Fruit fly (Drosophila melanogaster): Measurements from ENCODE around the gene Srg1.

DNA sequence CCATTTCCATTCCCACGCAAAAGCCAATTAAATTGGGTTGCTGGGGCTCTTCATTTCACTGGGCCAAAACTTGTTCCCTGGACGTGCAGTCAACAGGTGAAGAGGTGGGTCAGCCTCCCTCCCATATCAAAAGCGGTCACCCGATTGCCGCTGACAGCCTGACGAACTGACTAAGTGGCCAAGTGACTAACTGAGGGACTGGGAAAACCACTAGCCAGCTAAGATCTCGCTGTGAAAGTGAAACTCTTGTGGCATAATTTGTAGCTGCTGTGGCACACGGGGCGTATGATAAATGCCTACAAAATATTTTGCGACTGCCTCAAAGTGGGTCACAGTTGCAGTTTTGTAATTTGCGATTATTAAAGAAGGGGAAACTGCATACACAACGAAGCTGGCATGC is 23.9 kb upstream of the Srg1 start:
- no peak for TF ChIP-seq CG10631 (GFP tag; optimal IDR thresholded peaks at IDR 0.05)
- no peak for TF ChIP-seq pdm3 (GFP tag; optimal IDR thresholded peaks at IDR 0.05)
- TF ChIP-seq Hr4 (GFP tag; optimal IDR thresholded peaks at IDR 0.05) = no peak
- no peak for TF ChIP-seq salr (GFP tag; optimal IDR thresholded peaks at IDR 0.05)
- no peak for TF ChIP-seq CG6276 (GFP tag; optimal IDR thresholded peaks at IDR 0.05)
